Worm (Caenorhabditis elegans): ENCODE results near the gene nhr-76.

DNA sequence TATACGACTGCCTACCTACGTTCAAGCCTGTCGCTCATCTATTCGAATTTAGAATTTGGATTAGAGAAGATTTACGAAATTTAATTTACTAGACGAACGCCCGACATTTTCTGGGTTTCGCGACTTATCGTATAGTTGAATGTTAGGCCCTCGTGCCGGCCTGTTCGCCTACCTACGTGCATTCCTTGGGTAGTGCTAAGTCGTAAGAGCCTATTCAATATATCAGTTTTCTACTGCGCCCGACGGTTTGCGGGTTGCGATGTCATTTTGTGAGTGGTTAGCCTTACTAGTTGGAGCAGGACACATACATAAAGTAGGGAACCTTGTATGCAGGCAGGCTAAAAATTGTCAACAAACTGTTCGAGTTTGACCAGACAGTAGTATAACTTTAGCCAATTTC is 4.3 kb upstream of the nhr-76 start:
- TF ChIP-seq somi-1 (GFP tag; optimal IDR thresholded peaks at IDR 0.05) (no peak), madf-8 (GFP tag; conservative IDR thresholded peaks at IDR 0.05) (no peak), F23B12.7 (tag; optimal IDR thresholded peaks at IDR 0.05; ENCODE audit: insufficient read depth) (no peak)
